Worm (Caenorhabditis elegans) whole organism, L4 larva: Measurements from ENCODE around the gene srn-1.

Experiments used
- F37D6.2 ChIP-seq: sonication (generic microtip); optimal IDR thresholded peaks from 2 replicates; lab custom pipeline; 2016; ENCODE audit warnings: mild to moderate bottlenecking, missing genetic modification characterization, missing compliant biosample characterization
- F44E2.7 ChIP-seq: fragments of 200-800 bp; sonication (Bioruptor generic); IDR thresholded peaks from 2 replicates; pipeline ENCODE4 v2.1.2; 2022; ENCODE audit warnings: missing genetic modification characterization, missing compliant biosample characterization
- T26A8.4 ChIP-seq: fragments of 200-800 bp; sonication (Bioruptor generic); IDR thresholded peaks from 2 replicates; pipeline ENCODE4 v1.3.6; 2022; ENCODE audit warnings: missing genetic modification characterization, missing compliant biosample characterization
- Y105C5A.15 ChIP-seq: fragments of 200-800 bp; sonication (Bioruptor generic); IDR thresholded peaks from 2 replicates; pipeline ENCODE4 v1.3.6; 2022; ENCODE audit warnings: missing genetic modification characterization, missing compliant biosample characterization
- Y5F2A.4 ChIP-seq: fragments of 200-800 bp; sonication (Bioruptor generic); optimal IDR thresholded peaks from 2 replicates; lab custom pipeline; 2018; ENCODE audit warnings: mild to moderate bottlenecking, missing genetic modification characterization, missing compliant biosample characterization
- Y75B8A.6 ChIP-seq: fragments of 200-800 bp; sonication (Bioruptor generic); IDR thresholded peaks from 2 replicates; pipeline ENCODE4 v1.3.6; 2022; ENCODE audit warnings: missing genetic modification reagents, missing genetic modification characterization, missing compliant biosample characterization
- ZK337.2 ChIP-seq: fragments of 200-800 bp; sonication (Bioruptor generic); IDR thresholded peaks from 2 replicates; pipeline ENCODE4 v1.3.6; 2022; ENCODE audit warnings: missing genetic modification reagents, missing genetic modification characterization, missing compliant biosample characterization
- ZK546.5 ChIP-seq, 2 experiments: sonication (generic microtip); optimal IDR thresholded peaks; 2 replicates each; lab custom pipeline; 2017; ENCODE audit warnings: missing biosample characterization in 2 of 2, missing genetic modification characterization in 2 of 2
- ama-1 ChIP-seq: fragments of 150-350 bp; optimal IDR thresholded peaks from 2 replicates; lab custom pipeline; 2014; ENCODE audit warnings: inconsistent platforms, mixed read lengths
- arid-1 ChIP-seq: fragments of 200-800 bp; sonication (Bioruptor generic); conservative IDR thresholded peaks from 2 replicates; pipeline ENCODE4 v1.3.6; 2022; ENCODE audit warnings: missing genetic modification reagents, missing genetic modification characterization, missing compliant biosample characterization
- ceh-62 ChIP-seq: sonication (generic microtip); optimal IDR thresholded peaks from 2 replicates; lab custom pipeline; 2017; ENCODE audit warnings: missing biosample characterization, missing genetic modification characterization
- ceh-82 ChIP-seq: sonication (generic microtip); optimal IDR thresholded peaks from 2 replicates; lab custom pipeline; 2017; ENCODE audit warnings: missing biosample characterization, missing genetic modification characterization
- ces-1 ChIP-seq: fragments of 150-350 bp; sonication (generic microtip); optimal IDR thresholded peaks from 4 replicates; lab custom pipeline; 2014; ENCODE audit warnings: missing biosample characterization, missing genetic modification reagents, missing genetic modification characterization
- ctbp-1 ChIP-seq: fragments of 200-800 bp; sonication (Bioruptor generic); IDR thresholded peaks from 2 replicates; pipeline ENCODE4 v1.3.6; 2022; ENCODE audit warnings: missing genetic modification reagents, missing genetic modification characterization, missing compliant biosample characterization
- daf-12 ChIP-seq: fragments of 150-350 bp; optimal IDR thresholded peaks from 2 replicates; lab custom pipeline; 2014; ENCODE audit warnings: missing biosample characterization, missing genetic modification reagents, missing genetic modification characterization
- dmd-9 ChIP-seq: fragments of 200-800 bp; sonication (Bioruptor generic); IDR thresholded peaks from 2 replicates; pipeline ENCODE4 v1.3.6; 2022; ENCODE audit warnings: missing genetic modification reagents, missing genetic modification characterization, missing compliant biosample characterization
- dpl-1 ChIP-seq: fragments of 150-350 bp; optimal IDR thresholded peaks from 2 replicates; lab custom pipeline; 2014; ENCODE audit warnings: missing biosample characterization, missing genetic modification reagents, missing genetic modification characterization
- dve-1 ChIP-seq: sonication (generic microtip); optimal IDR thresholded peaks from 2 replicates; lab custom pipeline; 2017; ENCODE audit warnings: antibody characterized with exemption, mild to moderate bottlenecking, missing genetic modification characterization, missing compliant biosample characterization; ENCODE audit not compliant: insufficient read depth
- egl-27 ChIP-seq: sonication (generic microtip); optimal IDR thresholded peaks from 3 replicates; lab custom pipeline; 2017; ENCODE audit warnings: missing biosample characterization, missing genetic modification reagents, missing genetic modification characterization
- egl-43 ChIP-seq: fragments of 200-800 bp; sonication (Bioruptor generic); IDR thresholded peaks from 2 replicates; pipeline ENCODE4 v1.3.6; 2022; ENCODE audit warnings: missing genetic modification reagents, missing genetic modification characterization, missing compliant biosample characterization
- fkh-10 ChIP-seq: fragments of 150-350 bp; optimal IDR thresholded peaks from 2 replicates; lab custom pipeline; 2014; ENCODE audit warnings: missing biosample characterization, missing genetic modification reagents, missing genetic modification characterization
- fos-1 ChIP-seq: fragments of 150-350 bp; optimal IDR thresholded peaks from 2 replicates; lab custom pipeline; 2014; ENCODE audit warnings: missing biosample characterization, missing genetic modification characterization
- gei-8 ChIP-seq: fragments of 200-800 bp; sonication (Bioruptor generic); optimal IDR thresholded peaks from 2 replicates; lab custom pipeline; 2018; ENCODE audit warnings: mild to moderate bottlenecking, missing genetic modification characterization, missing compliant biosample characterization
- hif-1 ChIP-seq, 2 experiments: sonication (generic microtip); optimal IDR thresholded peaks; 2 replicates each; lab custom pipeline; 2016 to 2017; ENCODE audit warnings: missing compliant biosample characterization in 2 of 2, missing genetic modification characterization in 2 of 2, missing genetic modification reagents in 2 of 2, missing genotype in 2 of 2, mild to moderate bottlenecking in 1 of 2
- hlh-11 ChIP-seq: fragments of 200-800 bp; sonication (Bioruptor generic); optimal IDR thresholded peaks from 2 replicates; lab custom pipeline; 2018; ENCODE audit warnings: mild to moderate bottlenecking, missing genetic modification characterization, missing compliant biosample characterization
- lim-7 ChIP-seq: fragments of 200-800 bp; sonication (Bioruptor generic); IDR thresholded peaks from 2 replicates; pipeline ENCODE4 v1.3.6; 2022; ENCODE audit warnings: missing genetic modification characterization, missing compliant biosample characterization
- lin-1 ChIP-seq: fragments of 200-800 bp; sonication (Bioruptor generic); IDR thresholded peaks from 2 replicates; pipeline ENCODE4 v1.3.6; 2022; ENCODE audit warnings: missing genetic modification reagents, missing genetic modification characterization, missing compliant biosample characterization
- lin-13 ChIP-seq: fragments of 150-350 bp; optimal IDR thresholded peaks from 2 replicates; lab custom pipeline; 2014; ENCODE audit warnings: missing biosample characterization, missing genetic modification reagents, missing genetic modification characterization
- lir-3 ChIP-seq: sonication (generic microtip); optimal IDR thresholded peaks from 2 replicates; lab custom pipeline; 2016; ENCODE audit warnings: mild to moderate bottlenecking, missing genetic modification characterization, missing compliant biosample characterization
- lsy-2 ChIP-seq, 2 experiments: fragments of 150-350 bp in 1 of 2; sonication (generic microtip) in 1 of 2; optimal IDR thresholded peaks; 2 replicates each; lab custom pipeline; 2014 to 2017; ENCODE audit warnings: missing biosample characterization in 2 of 2, missing genetic modification characterization in 2 of 2
- mdt-29 ChIP-seq: fragments of 200-800 bp; sonication (Bioruptor generic); IDR thresholded peaks from 2 replicates; pipeline ENCODE4 v1.3.6; 2022; ENCODE audit warnings: missing genetic modification reagents, missing genetic modification characterization, missing compliant biosample characterization
- mep-1 ChIP-seq: fragments of 150-350 bp; sonication (generic microtip); optimal IDR thresholded peaks from 3 replicates; lab custom pipeline; 2014; ENCODE audit warnings: missing biosample characterization, missing genetic modification characterization
- mxl-3 ChIP-seq: fragments of 200-800 bp; sonication (Bioruptor generic); optimal IDR thresholded peaks from 2 replicates; lab custom pipeline; 2018; ENCODE audit warnings: mild to moderate bottlenecking, missing genetic modification characterization, missing compliant biosample characterization
- nhr-102 ChIP-seq: sonication (generic microtip); optimal IDR thresholded peaks from 2 replicates; lab custom pipeline; 2016; ENCODE audit warnings: mild to moderate bottlenecking, missing genetic modification characterization, moderate library complexity, missing compliant biosample characterization
- nhr-11 ChIP-seq: fragments of 150-350 bp; optimal IDR thresholded peaks from 2 replicates; lab custom pipeline; 2014; ENCODE audit warnings: missing biosample characterization, missing genetic modification characterization
- nhr-237 ChIP-seq: sonication (generic microtip); optimal IDR thresholded peaks from 2 replicates; lab custom pipeline; 2017; ENCODE audit warnings: missing biosample characterization, missing genetic modification characterization
- nhr-25 ChIP-seq: sonication (generic microtip); optimal IDR thresholded peaks from 2 replicates; lab custom pipeline; 2017; ENCODE audit warnings: missing genetic modification characterization, mild to moderate bottlenecking, missing compliant biosample characterization, antibody characterized with exemption, moderate library complexity, borderline replicate concordance; ENCODE audit not compliant: insufficient read depth
- nhr-28 ChIP-seq: fragments of 150-350 bp; optimal IDR thresholded peaks from 2 replicates; lab custom pipeline; 2014; ENCODE audit warnings: missing biosample characterization, missing genetic modification characterization
- nhr-41 ChIP-seq: fragments of 200-800 bp; sonication (Bioruptor generic); IDR thresholded peaks from 2 replicates; pipeline ENCODE4 v1.3.6; 2022; ENCODE audit warnings: missing genetic modification reagents, missing genetic modification characterization, missing compliant biosample characterization
- nhr-76 ChIP-seq: fragments of 150-350 bp; optimal IDR thresholded peaks from 2 replicates; lab custom pipeline; 2014; ENCODE audit warnings: missing biosample characterization, missing genetic modification characterization
- pha-4 ChIP-seq, 2 experiments: fragments of 150-350 bp in 1 of 2; fragments of 200-800 bp in 1 of 2; sonication (Bioruptor generic) in 1 of 2; IDR thresholded peaks in 1 of 2; optimal IDR thresholded peaks in 1 of 2; 2 replicates each; pipeline versions ENCODE4 v1.3.6 to Lab custom; 2014 to 2022; ENCODE audit warnings: missing genetic modification characterization in 2 of 2, missing genetic modification reagents in 2 of 2, missing biosample characterization in 1 of 2, missing compliant biosample characterization in 1 of 2
- sdz-12 ChIP-seq: fragments of 200-800 bp; sonication (Bioruptor generic); optimal IDR thresholded peaks from 2 replicates; lab custom pipeline; 2018; ENCODE audit warnings: mild to moderate bottlenecking, missing genetic modification characterization, missing compliant biosample characterization
- skn-1 ChIP-seq: fragments of 150-350 bp; optimal IDR thresholded peaks from 2 replicates; lab custom pipeline; 2014; ENCODE audit warnings: missing biosample characterization, missing genetic modification characterization
- spr-1 ChIP-seq: sonication (generic microtip); optimal IDR thresholded peaks from 2 replicates; lab custom pipeline; 2016; ENCODE audit warnings: mild to moderate bottlenecking, missing genetic modification characterization, missing compliant biosample characterization
- spr-3 ChIP-seq: fragments of 200-800 bp; sonication (Bioruptor generic); optimal IDR thresholded peaks from 2 replicates; lab custom pipeline; 2018; ENCODE audit warnings: mild to moderate bottlenecking, missing genetic modification characterization, missing compliant biosample characterization
- tag-97 ChIP-seq: fragments of 200-800 bp; sonication (Bioruptor generic); IDR thresholded peaks from 2 replicates; pipeline ENCODE4 v1.3.6; 2022; ENCODE audit warnings: missing genetic modification characterization, missing compliant biosample characterization
- unc-130 ChIP-seq: sonication (generic microtip); optimal IDR thresholded peaks from 2 replicates; lab custom pipeline; 2016; ENCODE audit warnings: missing genetic modification reagents, missing genetic modification characterization, missing compliant biosample characterization
- zag-1 ChIP-seq: fragments of 150-350 bp; optimal IDR thresholded peaks from 2 replicates; lab custom pipeline; 2014; ENCODE audit warnings: missing biosample characterization, missing genetic modification characterization
- zfp-3 ChIP-seq: fragments of 200-800 bp; sonication (Bioruptor generic); conservative IDR thresholded peaks from 2 replicates; pipeline ENCODE4 v1.3.6; 2022; ENCODE audit warnings: missing genetic modification reagents, missing genetic modification characterization, missing compliant biosample characterization
- zip-11 ChIP-seq: fragments of 200-800 bp; sonication (Bioruptor generic); IDR thresholded peaks from 2 replicates; pipeline ENCODE4 v1.3.6; 2022; ENCODE audit warnings: missing genetic modification characterization, missing compliant biosample characterization
- ztf-11 ChIP-seq: fragments of 150-350 bp; optimal IDR thresholded peaks from 2 replicates; lab custom pipeline; 2014; ENCODE audit warnings: missing biosample characterization, missing genetic modification characterization
- ztf-7 ChIP-seq: fragments of 150-350 bp; optimal IDR thresholded peaks from 2 replicates; lab custom pipeline; 2014; ENCODE audit warnings: missing biosample characterization, missing genetic modification characterization

The srn-1 gene

ce11 chrV:6239855-6240254 is 46.4 kb downstream of the srn-1 start (continued):
- no peak for TF ChIP-seq Y5F2A.4 (GFP tag; lab: Kevin White, UChicago)
- TF ChIP-seq ceh-62 (tag; lab: Kevin White, UChicago): no peak
- no peak for TF ChIP-seq sdz-12
- no peak for TF ChIP-seq egl-27 (tag; lab: Kevin White, UChicago)
- no peak for TF ChIP-seq lin-1 (GFP tag; lab: Robert Waterston, UW)
- TF ChIP-seq Y105C5A.15 (GFP tag; lab: Robert Waterston, UW): no peak
- no peak for TF ChIP-seq ctbp-1 (GFP tag; lab: Robert Waterston, UW)
- no peak for TF ChIP-seq ZK546.5 (tag; optimal IDR thresholded peaks at IDR 0.05; lab: Kevin White, UChicago)
- no peak for TF ChIP-seq Y75B8A.6
- peak; percentile 83 for TF ChIP-seq hlh-11
- TF ChIP-seq F37D6.2: no peak
- no peak for TF ChIP-seq nhr-237 (tag; lab: Kevin White, UChicago)
- TF ChIP-seq ztf-7 (tag; lab: Kevin White, UChicago): no peak
- no peak for TF ChIP-seq spr-3 (GFP tag; lab: Kevin White, UChicago)
- TF ChIP-seq zag-1 (tag; lab: Kevin White, UChicago): no peak
- no peak for TF ChIP-seq F44E2.7 (GFP tag; lab: Robert Waterston, UW)
- no peak for TF ChIP-seq pha-4 (GFP tag; IDR thresholded peaks at IDR 0.05; lab: Robert Waterston, UW)
- no peak for TF ChIP-seq pha-4 (tag; optimal IDR thresholded peaks at IDR 0.05; lab: Kevin White, UChicago)
- TF ChIP-seq nhr-11 (tag; lab: Kevin White, UChicago): no peak
- TF ChIP-seq skn-1 (tag; lab: Kevin White, UChicago): no peak
- no peak for TF ChIP-seq tag-97 (GFP tag; lab: Robert Waterston, UW)
- TF ChIP-seq mdt-29 (GFP tag; lab: Robert Waterston, UW): no peak; the same call in 1 of the 2 replicates
- no peak for TF ChIP-seq dmd-9 (GFP tag; lab: Robert Waterston, UW)
- TF ChIP-seq nhr-25 (tag; lab: Kevin White, UChicago): no peak
- TF ChIP-seq daf-12 (tag; lab: Kevin White, UChicago): no peak
- TF ChIP-seq nhr-41 (GFP tag; lab: Robert Waterston, UW): no peak
- peak in 1 of 2 experiments; percentile 32 for TF ChIP-seq hif-1 (tag; optimal IDR thresholded peaks at IDR 0.05; lab: Kevin White, UChicago)
- TF ChIP-seq unc-130 (GFP tag; lab: Kevin White, UChicago): no peak
- TF ChIP-seq zfp-3 (GFP tag; lab: Robert Waterston, UW): no peak
- peak in 1 of 2 experiments; percentile 59 for TF ChIP-seq lsy-2 (tag; optimal IDR thresholded peaks at IDR 0.05; lab: Kevin White, UChicago)
- TF ChIP-seq ceh-82 (tag; lab: Kevin White, UChicago): no peak
- no peak for TF ChIP-seq lin-13 (GFP tag; lab: Kevin White, UChicago)
- peak; percentile 4 for TF ChIP-seq gei-8 (GFP tag; lab: Kevin White, UChicago)
- no peak for TF ChIP-seq spr-1 (tag; lab: Kevin White, UChicago)
- TF ChIP-seq fos-1: no peak
- TF ChIP-seq fkh-10 (GFP tag; lab: Kevin White, UChicago): no peak
- peak; percentile 17 for TF ChIP-seq mep-1
- no peak for TF ChIP-seq dpl-1 (GFP tag; lab: Kevin White, UChicago)
- TF ChIP-seq lir-3 (tag; lab: Kevin White, UChicago): no peak
- no peak for TF ChIP-seq ztf-11 (tag; lab: Kevin White, UChicago)
- no peak for TF ChIP-seq nhr-102
- no peak for TF ChIP-seq egl-43
- TF ChIP-seq nhr-28 (tag; lab: Kevin White, UChicago): peak; percentile 82
- TF ChIP-seq ama-1 (lab: Kevin White, UChicago): no peak
- no peak for TF ChIP-seq ZK337.2 (GFP tag; lab: Robert Waterston, UW)
- TF ChIP-seq zip-11 (GFP tag; lab: Robert Waterston, UW): no peak
- TF ChIP-seq nhr-76 (tag; lab: Kevin White, UChicago): no peak
- no peak for TF ChIP-seq T26A8.4 (GFP tag; lab: Robert Waterston, UW)
- no peak for TF ChIP-seq ces-1 (GFP tag; lab: Kevin White, UChicago)
- TF ChIP-seq lim-7 (GFP tag; lab: Robert Waterston, UW): no peak
- TF ChIP-seq arid-1 (GFP tag; lab: Robert Waterston, UW): no peak
- peak; percentile 63 for TF ChIP-seq dve-1 (tag; lab: Kevin White, UChicago)
- peak; percentile 37 for TF ChIP-seq mxl-3 (GFP tag; lab: Kevin White, UChicago)
